Worm (Caenorhabditis elegans): ENCODE results near the gene F38A1.8.

The F38A1.8 gene

ce11 chrIV:1278945-1279344, 39.3 kb upstream of the F38A1.8 start:
- TF ChIP-seq cnd-1 (tag; optimal IDR thresholded peaks at IDR 0.05) = peak; percentile 21
- TF ChIP-seq lin-13 (tag; optimal IDR thresholded peaks at IDR 0.05) = no peak
- TF ChIP-seq ces-1 (GFP tag; optimal IDR thresholded peaks at IDR 0.05) = peak; percentile 45

ce11 chrIV:1277067-1277466, 37.4 kb upstream of the F38A1.8 start:
- TF ChIP-seq flh-1 (GFP tag; optimal IDR thresholded peaks at IDR 0.05) (no peak), M03D4.4 (tag; optimal IDR thresholded peaks at IDR 0.05) (no peak), hlh-1 (tag; optimal IDR thresholded peaks at IDR 0.05) (no peak), nhr-28 (tag; optimal IDR thresholded peaks at IDR 0.05) (no peak), lsy-2 (tag; optimal IDR thresholded peaks at IDR 0.05) (peak; percentile 43), unc-120 (tag; optimal IDR thresholded peaks at IDR 0.05; ENCODE audit: poor library complexity, severe bottlenecking) (no peak)

ce11 chrIV:1275910-1276309, 36.3 kb upstream of the F38A1.8 start:
- TF ChIP-seq hlh-1 (tag; optimal IDR thresholded peaks at IDR 0.05) = no peak
- TF ChIP-seq flh-1 (GFP tag; optimal IDR thresholded peaks at IDR 0.05) = no peak
- TF ChIP-seq drap-1 (GFP tag; optimal IDR thresholded peaks at IDR 0.05) = no peak
- no peak for TF ChIP-seq lin-32 (GFP tag; optimal IDR thresholded peaks at IDR 0.05)
- TF ChIP-seq lsy-2 (tag; optimal IDR thresholded peaks at IDR 0.05) = no peak

ce11 chrIV:1274583-1274982, 34.9 kb upstream of the F38A1.8 start, which contains the start of gene C09E9.1:
Gene C09E9.1 (plus strand): TSS chrIV:1274868.
- peak; percentile 29 for TF ChIP-seq ces-1 (GFP tag; optimal IDR thresholded peaks at IDR 0.05)
- TF ChIP-seq blmp-1 (tag; optimal IDR thresholded peaks at IDR 0.05) = no peak
- TF ChIP-seq ham-2 (GFP tag; optimal IDR thresholded peaks at IDR 0.05) = peak; percentile 0
- TF ChIP-seq flh-1 (GFP tag; optimal IDR thresholded peaks at IDR 0.05) = no peak
- no peak for TF ChIP-seq ceh-83 (GFP tag; optimal IDR thresholded peaks at IDR 0.05)
- TF ChIP-seq M03D4.4 (tag; optimal IDR thresholded peaks at IDR 0.05) = no peak
- TF ChIP-seq lin-13 (tag; optimal IDR thresholded peaks at IDR 0.05) = peak; percentile 26
- TF ChIP-seq drap-1 (GFP tag; optimal IDR thresholded peaks at IDR 0.05) = no peak
- TF ChIP-seq unc-120 (tag; optimal IDR thresholded peaks at IDR 0.05; ENCODE audit: poor library complexity, severe bottlenecking) = peak; percentile 51
- TF ChIP-seq sem-2 (GFP tag; optimal IDR thresholded peaks at IDR 0.05) = no peak

DNA sequence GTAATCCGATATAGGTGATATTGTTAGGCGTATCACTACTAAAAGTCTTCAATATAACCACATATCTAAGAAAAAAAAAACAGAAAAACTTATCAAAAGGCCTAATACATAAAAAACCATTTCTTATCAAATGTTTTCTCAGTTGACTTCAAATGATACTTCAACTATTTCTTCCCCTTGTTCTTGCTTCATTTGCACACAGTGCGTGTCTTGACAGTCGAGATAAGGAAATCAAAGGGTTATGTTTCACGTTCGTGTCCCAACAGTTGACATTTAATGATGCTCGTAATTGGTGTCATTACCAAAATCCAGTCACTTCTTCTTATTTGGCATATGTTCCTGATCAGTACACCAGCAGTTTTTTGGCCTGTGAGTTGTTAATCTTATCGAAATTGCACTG, 27.1 kb upstream of the F38A1.8 start, which contains the start of gene clec-170:
TSS of gene clec-170 (plus strand) at position 143 of the 400 bp plus-strand sequence.
- no peak for TF ChIP-seq nhr-12 (tag; optimal IDR thresholded peaks at IDR 0.05)
- TF ChIP-seq elt-1 (tag; optimal IDR thresholded peaks at IDR 0.05; ENCODE audit: borderline replicate concordance, insufficient read depth) = no peak
- TF ChIP-seq elt-3 (tag; optimal IDR thresholded peaks at IDR 0.05) = no peak
- TF ChIP-seq blmp-1 (tag; optimal IDR thresholded peaks at IDR 0.05) = no peak
- TF ChIP-seq ceh-43 (GFP tag; optimal IDR thresholded peaks at IDR 0.05) = no peak
- TF ChIP-seq sem-2 (GFP tag; optimal IDR thresholded peaks at IDR 0.05) = no peak
- TF ChIP-seq pha-4 (tag; optimal IDR thresholded peaks at IDR 0.05) = no peak

- TF ChIP-seq sem-2 (GFP tag; optimal IDR thresholded peaks at IDR 0.05) = no peak
- no peak for TF ChIP-seq unc-39 (tag; optimal IDR thresholded peaks at IDR 0.05)
- no peak for TF ChIP-seq nhr-2 (tag; optimal IDR thresholded peaks at IDR 0.05)
Measured at ce11 chrIV:1266138-1266537, 26.5 kb upstream of the F38A1.8 start.

- no peak for TF ChIP-seq nhr-28 (tag; optimal IDR thresholded peaks at IDR 0.05)
- TF ChIP-seq snpc-4 (tag; optimal IDR thresholded peaks at IDR 0.05) = no peak
- TF ChIP-seq unc-62 (GFP tag; optimal IDR thresholded peaks at IDR 0.05) = no peak
- TF ChIP-seq hlh-1 (tag; optimal IDR thresholded peaks at IDR 0.05) = no peak
- TF ChIP-seq bed-3 (GFP tag; optimal IDR thresholded peaks at IDR 0.05) = no peak
- TF ChIP-seq cnd-1 (tag; optimal IDR thresholded peaks at IDR 0.05) = no peak
- no peak for TF ChIP-seq sptf-1 (tag; optimal IDR thresholded peaks at IDR 0.05)
- no peak for TF ChIP-seq nhr-12 (tag; optimal IDR thresholded peaks at IDR 0.05)
- no peak for TF ChIP-seq mep-1 (tag; optimal IDR thresholded peaks at IDR 0.05)
- TF ChIP-seq nhr-237 (tag; optimal IDR thresholded peaks at IDR 0.05) = no peak
- no peak for TF ChIP-seq ceh-43 (GFP tag; optimal IDR thresholded peaks at IDR 0.05)
- no peak for TF ChIP-seq mab-5 (tag; optimal IDR thresholded peaks at IDR 0.05)
- no peak for TF ChIP-seq drap-1 (GFP tag; optimal IDR thresholded peaks at IDR 0.05)
- TF ChIP-seq unc-120 (tag; optimal IDR thresholded peaks at IDR 0.05; ENCODE audit: poor library complexity, severe bottlenecking) = no peak
- TF ChIP-seq ceh-39 (tag; optimal IDR thresholded peaks at IDR 0.05) = no peak
- TF ChIP-seq pha-4 (tag; optimal IDR thresholded peaks at IDR 0.05) = no peak
Measured at ce11 chrIV:1264928-1265327, 25.3 kb upstream of the F38A1.8 start, which contains the start of gene F38A1.13. Gene F38A1.13 (plus strand): TSS chrIV:1265228.

Data from whole organism, mixed stage, embryonic.